Worm (Caenorhabditis elegans) whole organism, L4 larva: ENCODE measurements around the gene mog-5.

Experiments used
- nhr-10 ChIP-seq: fragments of 150-350 bp; optimal IDR thresholded peaks from 2 replicates; lab custom pipeline; 2014; ENCODE audit warnings: missing biosample characterization, missing genetic modification characterization
- nhr-11 ChIP-seq: fragments of 150-350 bp; optimal IDR thresholded peaks from 2 replicates; lab custom pipeline; 2014; ENCODE audit warnings: missing biosample characterization, missing genetic modification characterization

ce11 chrII:5351799-5352198 is 47.5 kb upstream of the mog-5 start, which contains the start of gene F09E5.7:
- TF ChIP-seq nhr-10, result no peak
- TF ChIP-seq nhr-11 (tag; lab: Kevin White, UChicago), result no peak
